Fruit fly (Drosophila melanogaster): ENCODE data around the gene dpr16.
A peak's percentile ranks its signal among the peaks of the same experiment; 100 is the strongest.

The dpr16 gene

dm6 chr3R:5216308-5216765, 65.6 kb downstream of the dpr16 start (continued):
- TF ChIP-seq Opbp (GFP tag; IDR thresholded peaks at IDR 0.05; ENCODE audit: partially characterized antibody) (0 out of 3 replicates have a peak, but pooled peaks have one; percentile 30), Dad (GFP tag; optimal IDR thresholded peaks at IDR 0.05) (no peak), YL-1 (GFP tag; optimal IDR thresholded peaks at IDR 0.05) (no peak), Dek (tag; optimal IDR thresholded peaks at IDR 0.05) (no peak), Bdp1 (GFP tag; optimal IDR thresholded peaks at IDR 0.05) (no peak), zen2 (GFP tag; IDR thresholded peaks at IDR 0.05; ENCODE audit: partially characterized antibody) (peak; percentile 58), crol (GFP tag; IDR thresholded peaks at IDR 0.05) (no peak), Kr (GFP tag; optimal IDR thresholded peaks at IDR 0.05) (peak; percentile 16), PHDP (tag; optimal IDR thresholded peaks at IDR 0.05) (no peak), CG31365 (tag; optimal IDR thresholded peaks at IDR 0.05) (no peak), Sox100B (GFP tag; optimal IDR thresholded peaks at IDR 0.05) (no peak), Hr39 (optimal IDR thresholded peaks at IDR 0.05) (peak; percentile 3), chm (GFP tag; IDR thresholded peaks at IDR 0.05) (peak; percentile 25; the same call in 1 of the 2 replicates), vfl (GFP tag; optimal IDR thresholded peaks at IDR 0.05) (no peak), nerfin-1 (tag; optimal IDR thresholded peaks at IDR 0.05) (peak; percentile 76), kni (GFP tag; optimal IDR thresholded peaks at IDR 0.05) (peak; percentile 11), Dll (GFP tag; IDR thresholded peaks at IDR 0.05; ENCODE audit: partially characterized antibody) (0 out of 4 replicates have a peak, but pooled peaks have one; percentile 16), peb (GFP tag; IDR thresholded peaks at IDR 0.05) (no peak), chn (GFP tag; optimal IDR thresholded peaks at IDR 0.05) (no peak), pros (GFP tag; optimal IDR thresholded peaks at IDR 0.05) (peak; percentile 79), exex (tag; optimal IDR thresholded peaks at IDR 0.05) (no peak), Xrp1 (GFP tag; IDR thresholded peaks at IDR 0.05) (no peak), sr (GFP tag; IDR thresholded peaks at IDR 0.05) (no peak), gfzf (GFP tag; optimal IDR thresholded peaks at IDR 0.05) (no peak), CG12299 (tag; optimal IDR thresholded peaks at IDR 0.05) (no peak), CG32532 (GFP tag; IDR thresholded peaks at IDR 0.05) (no peak), Sin3A (optimal IDR thresholded peaks at IDR 0.05) (no peak), trh (GFP tag; optimal IDR thresholded peaks at IDR 0.05) (no peak), unc-4 (GFP tag; IDR thresholded peaks at IDR 0.05; ENCODE audit: partially characterized antibody) (peak; percentile 41; the same call in 1 of the 2 replicates), Doc3 (GFP tag; IDR thresholded peaks at IDR 0.05; ENCODE audit: partially characterized antibody) (no peak), CG12236 (GFP tag; optimal IDR thresholded peaks at IDR 0.05) (no peak), Trl (optimal IDR thresholded peaks at IDR 0.05) (peak; percentile 81 to 91), Trl (GFP tag; optimal IDR thresholded peaks at IDR 0.05) (no peak), BEAF-32 (GFP tag; optimal IDR thresholded peaks at IDR 0.05) (peak; percentile 29), Hey (tag; optimal IDR thresholded peaks at IDR 0.05) (no peak), Spps (tag; optimal IDR thresholded peaks at IDR 0.05) (no peak), CG4424 (GFP tag; optimal IDR thresholded peaks at IDR 0.05) (peak; percentile 89), nmo (GFP tag; optimal IDR thresholded peaks at IDR 0.05) (no peak), CG8359 (GFP tag; optimal IDR thresholded peaks at IDR 0.05; ENCODE audit: borderline replicate concordance) (no peak), CG5245 (GFP tag; optimal IDR thresholded peaks at IDR 0.05) (no peak), Sry-β (GFP tag; optimal IDR thresholded peaks at IDR 0.05) (peak; percentile 16), Med (GFP tag) (no peak), CG2889 (GFP tag; IDR thresholded peaks at IDR 0.05) (no peak)

Measured in whole organism, embryonic.